Worm (Caenorhabditis elegans): ENCODE results near the gene ran-1.

DNA sequence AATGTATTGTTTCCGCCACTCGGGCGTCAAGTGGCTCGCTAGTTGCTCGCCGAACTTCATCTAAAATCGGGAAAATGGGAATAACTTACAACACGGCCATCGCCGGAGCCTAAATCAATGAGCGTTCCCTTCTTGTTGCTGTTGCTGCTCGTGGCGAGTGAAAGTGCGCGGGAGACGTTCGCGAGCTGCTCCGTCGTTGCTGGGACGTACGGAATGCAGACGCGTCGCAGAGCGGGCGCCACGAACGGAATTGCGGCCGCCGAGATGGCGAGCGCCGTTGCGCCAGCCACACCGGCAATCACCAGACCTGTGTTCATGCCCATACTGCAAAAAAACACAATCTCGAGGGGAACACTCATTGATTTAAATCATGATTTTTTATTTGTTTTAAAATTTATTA lies 41.0 kb downstream of the ran-1 start:
- TF ChIP-seq lin-15B (tag; optimal IDR thresholded peaks at IDR 0.05) = no peak
- no peak for TF ChIP-seq lir-3 (tag; optimal IDR thresholded peaks at IDR 0.05; ENCODE audit: poor library complexity)
- TF ChIP-seq rnt-1 (tag; optimal IDR thresholded peaks at IDR 0.05) = no peak
- TF ChIP-seq sptf-1 (tag; optimal IDR thresholded peaks at IDR 0.05) = no peak
- TF ChIP-seq unc-62 (GFP tag; optimal IDR thresholded peaks at IDR 0.05) = no peak
- TF ChIP-seq aly-2 (tag; optimal IDR thresholded peaks at IDR 0.05) = no peak
- no peak for TF ChIP-seq elt-3 (tag; optimal IDR thresholded peaks at IDR 0.05)
- TF ChIP-seq snpc-4 (tag; optimal IDR thresholded peaks at IDR 0.05) = no peak
- TF ChIP-seq lin-13 (GFP tag; optimal IDR thresholded peaks at IDR 0.05) = no peak
- no peak for TF ChIP-seq tbx-2 (tag; optimal IDR thresholded peaks at IDR 0.05)
- no peak for TF ChIP-seq nhr-11 (tag; optimal IDR thresholded peaks at IDR 0.05)
- no peak for TF ChIP-seq unc-130 (tag; optimal IDR thresholded peaks at IDR 0.05)
- TF ChIP-seq vab-15 (tag; optimal IDR thresholded peaks at IDR 0.05) = no peak
- TF ChIP-seq nhr-19 (GFP tag; conservative IDR thresholded peaks at IDR 0.05) = no peak
